Fruit fly (Drosophila melanogaster) whole organism, prepupa: ENCODE results near the gene Pex1.

Experiments used
- CG31627 ChIP-seq: fragments of 200-800 bp; sonication (Bioruptor generic); optimal IDR thresholded peaks from 3 replicates; lab custom pipeline; 2016; ENCODE audit warnings: missing biosample characterization, missing genetic modification characterization
- CG32006 ChIP-seq: fragments of 200-800 bp; sonication (Bioruptor generic); optimal IDR thresholded peaks from 3 replicates; lab custom pipeline; 2017; ENCODE audit warnings: missing biosample characterization, mild to moderate bottlenecking, missing genetic modification characterization
- fd59A ChIP-seq: fragments of 200-800 bp; sonication (Bioruptor generic); optimal IDR thresholded peaks from 2 replicates; lab custom pipeline; 2017; ENCODE audit warnings: missing biosample characterization, mild to moderate bottlenecking, missing genetic modification characterization, missing genetic modification reagents

DNA sequence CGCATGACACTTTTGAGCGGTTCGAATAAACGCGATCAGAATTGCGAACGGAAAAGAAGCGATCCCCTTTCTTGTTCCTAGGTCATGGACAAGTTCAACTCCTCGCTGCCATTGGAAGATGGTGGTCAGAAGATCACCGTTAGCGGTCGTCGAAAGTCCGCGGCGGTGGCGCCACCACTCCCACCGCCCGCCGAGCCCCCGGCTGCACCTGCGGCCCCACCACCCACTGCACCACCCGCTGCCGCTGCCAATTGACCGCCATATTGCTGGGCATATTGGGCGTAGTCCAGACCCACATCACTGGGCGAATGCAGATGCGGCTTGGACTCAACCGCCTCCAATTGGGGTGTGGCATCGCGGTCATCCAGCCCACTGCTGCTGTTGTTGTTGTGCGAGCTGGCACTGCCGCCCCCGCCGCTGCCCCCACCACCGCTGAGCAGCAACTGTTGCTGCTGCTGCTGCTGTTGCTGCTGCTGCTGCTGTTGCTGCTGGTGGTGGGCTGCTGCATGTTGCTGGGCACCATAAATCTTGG is 41.3 kb downstream of the Pex1 start:
- no peak for TF ChIP-seq fd59A (GFP tag; lab: Kevin White, UChicago)
- no peak for TF ChIP-seq CG32006 (GFP tag; lab: Kevin White, UChicago)
- no peak for TF ChIP-seq CG31627 (GFP tag; lab: Kevin White, UChicago)
